Fruit fly (Drosophila melanogaster) whole organism, embryonic: ENCODE data around the gene Gnf1.
A peak's percentile ranks its signal among the peaks of the same experiment; 100 is the strongest.

Experiments used
- Antp ChIP-seq: fragments of 200-800 bp; sonication (Bioruptor generic); optimal IDR thresholded peaks from 3 replicates; lab custom pipeline; 2016; ENCODE audit warnings: missing biosample characterization, missing genetic modification characterization
- Atf3 ChIP-seq: fragments of 200-800 bp; sonication (Bioruptor generic); optimal IDR thresholded peaks from 3 replicates; lab custom pipeline; 2016; ENCODE audit warnings: missing biosample characterization, missing genetic modification characterization
- BEAF-32 ChIP-seq: fragments of 200-800 bp; sonication (Bioruptor generic); optimal IDR thresholded peaks from 3 replicates; lab custom pipeline; 2017; ENCODE audit warnings: missing biosample characterization, missing genetic modification characterization, mild to moderate bottlenecking, moderate library complexity, missing genetic modification reagents
- CG10462 ChIP-seq: fragments of 200-800 bp; sonication (Bioruptor generic); optimal IDR thresholded peaks from 2 replicates; lab custom pipeline; 2016; ENCODE audit warnings: missing biosample characterization, missing genetic modification characterization
- CG10565 ChIP-seq: fragments of 200-800 bp; sonication (Bioruptor generic); optimal IDR thresholded peaks from 3 replicates; lab custom pipeline; 2016; ENCODE audit warnings: missing biosample characterization, mild to moderate bottlenecking, missing genetic modification characterization
- CG12299 ChIP-seq: fragments of 200-800 bp; sonication (Bioruptor generic); optimal IDR thresholded peaks from 2 replicates; lab custom pipeline; 2018; ENCODE audit warnings: missing biosample characterization, mild to moderate bottlenecking, missing genetic modification characterization
- CG15073 ChIP-seq: fragments of 200-800 bp; sonication (Bioruptor generic); optimal IDR thresholded peaks from 2 replicates; lab custom pipeline; 2016; ENCODE audit warnings: missing biosample characterization, missing genetic modification characterization
- CG1529 ChIP-seq: fragments of 200-800 bp; sonication (Bioruptor generic); optimal IDR thresholded peaks from 3 replicates; lab custom pipeline; 2018; ENCODE audit warnings: missing biosample characterization, missing genetic modification characterization
- CG15479 ChIP-seq: fragments of 200-800 bp; sonication (Bioruptor generic); optimal IDR thresholded peaks from 3 replicates; lab custom pipeline; 2019; ENCODE audit warnings: missing biosample characterization, mild to moderate bottlenecking, missing genetic modification characterization, moderate library complexity
- CG16815 ChIP-seq: fragments of 200-800 bp; sonication (Bioruptor generic); optimal IDR thresholded peaks from 3 replicates; lab custom pipeline; 2017; ENCODE audit warnings: missing biosample characterization, mild to moderate bottlenecking, missing genetic modification characterization
- CG32767 ChIP-seq: fragments of 200-800 bp; sonication (Bioruptor generic); IDR thresholded peaks from 2 replicates; pipeline ENCODE4 v1.3.6; 2022; ENCODE audit warnings: missing biosample characterization, missing genetic modification characterization
- CG32772 ChIP-seq: fragments of 200-800 bp; sonication (Bioruptor generic); IDR thresholded peaks from 2 replicates; pipeline ENCODE4 v1.3.6; 2022; ENCODE audit warnings: missing biosample characterization, missing genetic modification characterization
- CG33557 ChIP-seq: fragments of 200-800 bp; sonication (Bioruptor generic); optimal IDR thresholded peaks from 2 replicates; lab custom pipeline; 2019; ENCODE audit warnings: missing biosample characterization, mild to moderate bottlenecking, missing genetic modification characterization, moderate library complexity
- CG4730 ChIP-seq: fragments of 200-800 bp; sonication (Bioruptor generic); IDR thresholded peaks from 2 replicates; pipeline ENCODE4 v1.3.6; 2022; ENCODE audit warnings: missing biosample characterization, missing genetic modification characterization
- CG7963 ChIP-seq: fragments of 200-800 bp; sonication (Bioruptor generic); IDR thresholded peaks from 3 replicates; pipeline ENCODE4 v1.3.6; 2022; ENCODE audit warnings: missing biosample characterization, missing genetic modification characterization; ENCODE audit not compliant: partially characterized antibody
- D19A ChIP-seq: fragments of 200-800 bp; optimal IDR thresholded peaks from 3 replicates; lab custom pipeline; 2019; ENCODE audit warnings: missing biosample characterization, mild to moderate bottlenecking, missing genetic modification characterization, moderate library complexity
- Dfd ChIP-seq, 2 experiments: fragments of >200 bp; optimal IDR thresholded peaks; 2 replicates each; lab custom pipeline; 2017; ENCODE audit warnings: missing biosample characterization in 2 of 2, missing genetic modification characterization in 2 of 2
- Dref ChIP-seq: fragments of 200-800 bp; sonication (Bioruptor generic); IDR thresholded peaks from 2 replicates; pipeline ENCODE4 v1.3.6; 2022; ENCODE audit warnings: missing biosample characterization, missing genetic modification characterization
- Fer1 ChIP-seq: fragments of 200-800 bp; sonication (Bioruptor generic); optimal IDR thresholded peaks from 2 replicates; lab custom pipeline; 2017; ENCODE audit warnings: missing biosample characterization, mild to moderate bottlenecking, missing genetic modification characterization
- Hmx ChIP-seq: fragments of 200-800 bp; sonication (Bioruptor generic); optimal IDR thresholded peaks from 2 replicates; lab custom pipeline; 2016; ENCODE audit warnings: missing biosample characterization, missing genetic modification characterization
- Kr ChIP-seq: fragments of 200-800 bp; sonication (Bioruptor generic); optimal IDR thresholded peaks from 2 replicates; lab custom pipeline; 2017; ENCODE audit warnings: missing biosample characterization, mild to moderate bottlenecking, missing genetic modification characterization
- Nf-YC ChIP-seq: fragments of 200-800 bp; optimal IDR thresholded peaks from 3 replicates; lab custom pipeline; 2019; ENCODE audit warnings: missing biosample characterization, mild to moderate bottlenecking, missing genetic modification characterization, moderate library complexity
- ac ChIP-seq: fragments of 200-800 bp; sonication (Bioruptor generic); optimal IDR thresholded peaks from 3 replicates; lab custom pipeline; 2017; ENCODE audit warnings: missing biosample characterization, mild to moderate bottlenecking, missing genetic modification characterization
- ase ChIP-seq: fragments of 200-800 bp; sonication (Bioruptor generic); IDR thresholded peaks from 3 replicates; pipeline ENCODE4 v1.3.6; 2022; ENCODE audit warnings: missing biosample characterization, missing genetic modification characterization
- chif ChIP-seq, 2 experiments: fragments of 200-800 bp; sonication (Bioruptor generic); optimal IDR thresholded peaks; 3 replicates each; lab custom pipeline; 2016; ENCODE audit warnings: missing biosample characterization in 2 of 2, missing genetic modification characterization in 2 of 2
- crp ChIP-seq, 2 experiments: fragments of 200-800 bp; sonication (Bioruptor generic); optimal IDR thresholded peaks; 2 replicates in 1 of 2; 3 replicates in 1 of 2; lab custom pipeline; 2017; ENCODE audit warnings: missing biosample characterization in 2 of 2, missing genetic modification characterization in 2 of 2, mild to moderate bottlenecking in 1 of 2, moderate library complexity in 1 of 2
- cwo ChIP-seq: fragments of 200-800 bp; sonication (Bioruptor generic); optimal IDR thresholded peaks from 3 replicates; lab custom pipeline; 2017; ENCODE audit warnings: missing biosample characterization, missing genetic modification characterization, mild to moderate bottlenecking, moderate library complexity, missing genetic modification reagents
- disco-r ChIP-seq: fragments of 200-800 bp; sonication (Bioruptor generic); optimal IDR thresholded peaks from 2 replicates; lab custom pipeline; 2016; ENCODE audit warnings: missing biosample characterization, missing genetic modification characterization
- fd96Cb ChIP-seq: fragments of 200-800 bp; sonication (Bioruptor generic); optimal IDR thresholded peaks from 2 replicates; lab custom pipeline; 2018; ENCODE audit warnings: missing biosample characterization, mild to moderate bottlenecking, missing genetic modification characterization, moderate library complexity
- gcm ChIP-seq: fragments of 200-800 bp; sonication (Bioruptor generic); optimal IDR thresholded peaks from 2 replicates; lab custom pipeline; 2019; ENCODE audit warnings: missing biosample characterization, mild to moderate bottlenecking, missing genetic modification characterization, moderate library complexity
- hb ChIP-seq: fragments of 200-800 bp; sonication (Bioruptor generic); IDR thresholded peaks from 3 replicates; pipeline ENCODE4 v1.3.6; 2022; ENCODE audit warnings: missing biosample characterization, missing genetic modification characterization; ENCODE audit not compliant: partially characterized antibody
- lbe ChIP-seq: fragments of 200-800 bp; sonication (Bioruptor generic); optimal IDR thresholded peaks from 2 replicates; lab custom pipeline; 2016; ENCODE audit warnings: missing biosample characterization, mild to moderate bottlenecking, missing genetic modification characterization
- lmd ChIP-seq: fragments of 200-800 bp; sonication (Bioruptor generic); IDR thresholded peaks from 2 replicates; pipeline ENCODE4 v1.3.6; 2022; ENCODE audit warnings: missing biosample characterization, missing genetic modification characterization
- nom ChIP-seq: fragments of 200-800 bp; sonication (Bioruptor generic); optimal IDR thresholded peaks from 2 replicates; lab custom pipeline; 2017; ENCODE audit warnings: missing biosample characterization, missing genetic modification characterization, mild to moderate bottlenecking, moderate library complexity, missing genetic modification reagents
- oc ChIP-seq: fragments of 200-800 bp; sonication (Bioruptor generic); optimal IDR thresholded peaks from 2 replicates; lab custom pipeline; 2018; ENCODE audit warnings: missing biosample characterization, mild to moderate bottlenecking, missing genetic modification characterization, moderate library complexity
- p53 ChIP-seq: fragments of 200-800 bp; sonication (Bioruptor generic); optimal IDR thresholded peaks from 2 replicates; lab custom pipeline; 2016; ENCODE audit warnings: missing biosample characterization, missing genetic modification characterization
- phol ChIP-seq: fragments of 200-800 bp; sonication (Bioruptor generic); optimal IDR thresholded peaks from 3 replicates; lab custom pipeline; 2018; ENCODE audit warnings: missing biosample characterization, mild to moderate bottlenecking, missing genetic modification characterization, moderate library complexity
- prd ChIP-seq, 3 experiments: fragments of >200 bp in 2 of 3; fragments of 200-800 bp in 1 of 3; sonication (Bioruptor generic) in 1 of 3; optimal IDR thresholded peaks in 2 of 3; IDR thresholded peaks in 1 of 3; 2 replicates in 2 of 3; 3 replicates in 1 of 3; pipeline versions ENCODE4 v1.3.6 to Lab custom; 2017 to 2022; ENCODE audit warnings: missing biosample characterization in 1 of 3, missing genetic modification characterization in 1 of 3
- pros ChIP-seq: fragments of 200-800 bp; sonication (Bioruptor generic); optimal IDR thresholded peaks from 3 replicates; lab custom pipeline; 2019; ENCODE audit warnings: missing biosample characterization, mild to moderate bottlenecking, missing genetic modification characterization, moderate library complexity
- salm ChIP-seq: fragments of 200-800 bp; sonication (Bioruptor generic); optimal IDR thresholded peaks from 2 replicates; lab custom pipeline; 2018; ENCODE audit warnings: missing biosample characterization, mild to moderate bottlenecking, missing genetic modification characterization
- shn ChIP-seq: fragments of 200-800 bp; sonication (Bioruptor generic); optimal IDR thresholded peaks from 3 replicates; lab custom pipeline; 2016; ENCODE audit warnings: missing biosample characterization, missing genetic modification characterization
- sisA ChIP-seq: fragments of 200-800 bp; sonication (Bioruptor generic); IDR thresholded peaks from 2 replicates; pipeline ENCODE4 v1.3.6; 2022; ENCODE audit warnings: missing biosample characterization, missing genetic modification characterization
- sr ChIP-seq: fragments of 200-800 bp; sonication (Bioruptor generic); IDR thresholded peaks from 3 replicates; pipeline ENCODE4 v1.3.6; 2022; ENCODE audit warnings: missing biosample characterization, missing genetic modification characterization
- sug ChIP-seq: fragments of 200-800 bp; optimal IDR thresholded peaks from 2 replicates; lab custom pipeline; 2019; ENCODE audit warnings: missing biosample characterization, mild to moderate bottlenecking, missing genetic modification characterization, moderate library complexity
- twi ChIP-seq: fragments of 200-800 bp; optimal IDR thresholded peaks from 2 replicates; lab custom pipeline; 2019; ENCODE audit warnings: missing biosample characterization, mild to moderate bottlenecking, missing genetic modification characterization, moderate library complexity
- zen ChIP-seq: fragments of 200-800 bp; sonication (Bioruptor generic); optimal IDR thresholded peaks from 3 replicates; lab custom pipeline; 2018; ENCODE audit warnings: missing biosample characterization, mild to moderate bottlenecking, missing genetic modification characterization, moderate library complexity

Gnf1 gene

DNA sequence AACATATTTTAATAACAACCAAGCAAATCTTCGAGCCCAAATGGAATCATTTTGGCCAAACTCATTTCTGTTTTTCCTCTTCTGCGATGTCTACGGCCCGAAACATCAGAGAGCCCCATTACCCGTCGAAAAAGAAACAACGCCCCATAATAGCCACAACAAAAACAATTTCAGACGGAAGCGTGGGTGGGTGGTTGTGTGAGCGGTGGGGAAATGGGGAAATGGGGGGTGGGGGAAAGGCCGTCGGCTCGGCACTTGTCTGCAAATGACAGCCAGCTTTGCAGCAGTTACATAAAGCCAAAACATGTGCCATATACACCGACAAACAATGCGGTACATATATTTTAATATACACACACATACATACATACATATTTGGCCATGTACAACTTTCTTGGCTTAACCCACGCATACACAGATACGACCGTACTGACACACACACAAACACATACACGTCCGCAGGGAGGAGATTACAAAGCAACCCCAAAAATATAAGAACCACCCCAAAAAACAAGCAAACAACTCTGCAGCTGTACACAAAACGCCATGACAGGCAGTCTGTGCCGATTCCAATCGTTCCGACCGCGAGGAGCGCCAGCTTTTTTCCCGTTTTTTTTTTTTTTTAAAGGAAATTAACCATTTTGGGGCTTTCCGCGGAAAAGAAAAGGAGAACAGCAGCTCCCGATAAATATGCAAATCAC is 41.4 kb upstream of the Gnf1 start (continued):
- TF ChIP-seq CG33557 (GFP tag; lab: Kevin White, UChicago) (no peak), disco-r (no peak), Fer1 (no peak), pros (GFP tag; lab: Kevin White, UChicago) (peak; percentile 45), Hmx (no peak), salm (tag; lab: Kevin White, UChicago) (no peak), sug (tag; lab: Kevin White, UChicago) (no peak), CG1529 (GFP tag; lab: Kevin White, UChicago) (no peak), Dref (GFP tag; lab: Robert Waterston, UW) (no peak), BEAF-32 (GFP tag; lab: Kevin White, UChicago) (no peak), p53 (GFP tag; lab: Kevin White, UChicago) (no peak), D19A (tag; lab: Kevin White, UChicago) (no peak), nom (GFP tag; lab: Kevin White, UChicago) (no peak), Nf-YC (tag; lab: Kevin White, UChicago) (peak; percentile 79), CG15073 (no peak), crp (GFP tag; optimal IDR thresholded peaks at IDR 0.05; lab: Kevin White, UChicago) (no peak), phol (tag; lab: Kevin White, UChicago) (peak; percentile 37), CG10565 (GFP tag; lab: Kevin White, UChicago) (no peak), oc (tag; lab: Kevin White, UChicago) (peak; percentile 21)
- TF ChIP-seq, all 482 proteins: peak for 12

DNA sequence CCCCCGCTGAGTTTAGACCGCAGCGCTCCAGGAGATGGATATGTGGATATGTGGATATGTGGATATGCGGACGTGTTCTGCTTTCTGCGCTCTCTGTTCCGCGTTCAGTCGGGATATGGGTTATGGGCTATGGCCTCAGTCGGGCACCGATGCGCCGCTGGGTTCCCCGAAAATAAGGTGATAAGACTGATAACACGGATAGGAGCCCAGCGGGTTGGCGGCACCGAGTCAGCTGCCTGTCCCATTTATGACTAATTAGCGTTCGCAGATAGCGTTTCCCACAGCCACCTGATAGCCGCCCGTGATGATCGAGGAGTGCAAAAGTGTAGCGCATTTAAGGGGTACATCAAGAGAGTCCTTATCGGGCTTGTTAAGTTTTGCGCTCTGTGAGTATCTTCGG is 40.3 kb upstream of the Gnf1 start:
- TF ChIP-seq Antp (GFP tag; lab: Kevin White, UChicago) = no peak
- TF ChIP-seq twi (tag; lab: Kevin White, UChicago) = peak; percentile 28
- TF ChIP-seq CG32767 (GFP tag; lab: Robert Waterston, UW) = no peak
- TF ChIP-seq hb (GFP tag; lab: Robert Waterston, UW) = 0 out of 3 replicates have a peak, but pooled peaks have one; percentile 12
- TF ChIP-seq sisA = no peak
- TF ChIP-seq CG1529 (GFP tag; lab: Kevin White, UChicago) = no peak
- TF ChIP-seq ac (GFP tag; lab: Kevin White, UChicago) = peak; percentile 37
- TF ChIP-seq CG15479 (GFP tag; lab: Kevin White, UChicago) = peak; percentile 79
- TF ChIP-seq ase (GFP tag; lab: Robert Waterston, UW) = no peak
- peak; percentile 20 for TF ChIP-seq Kr (GFP tag; lab: Kevin White, UChicago)
- peak; percentile 50 for TF ChIP-seq zen (tag; lab: Kevin White, UChicago)
- TF ChIP-seq prd (optimal IDR thresholded peaks at IDR 0.05; lab: Kevin White, UChicago) = no peak
- TF ChIP-seq prd (GFP tag; IDR thresholded peaks at IDR 0.05; lab: Robert Waterston, UW) = peak; percentile 44; the same call in 1 of the 3 replicates
- TF ChIP-seq, all 482 proteins: peak for 7

DNA sequence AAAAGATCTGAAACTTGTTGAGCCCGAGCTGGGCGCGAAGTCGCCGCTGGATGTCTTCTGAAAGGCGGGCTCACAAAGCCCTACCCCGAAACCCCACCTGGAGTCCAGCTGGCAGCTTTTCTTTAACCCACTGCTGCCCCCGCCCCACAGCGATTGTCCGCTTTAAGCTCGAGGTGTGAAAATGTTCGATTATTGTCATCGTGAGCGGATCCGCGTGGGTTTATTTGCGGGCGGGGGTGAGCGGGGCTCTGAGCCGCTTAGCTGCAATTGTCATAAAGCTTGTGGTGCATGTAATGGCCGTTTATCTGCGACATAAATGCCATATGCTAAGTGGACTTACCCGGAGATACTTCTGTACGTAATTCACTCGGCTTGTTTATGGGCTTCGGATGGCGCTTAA is 39.5 kb upstream of the Gnf1 start:
- TF ChIP-seq Atf3 (no peak), shn (no peak), fd96Cb (no peak), CG7963 (no peak), CG12299 (tag; lab: Kevin White, UChicago) (no peak), gcm (GFP tag; lab: Kevin White, UChicago) (no peak), CG16815 (GFP tag; lab: Kevin White, UChicago) (no peak), Dfd (GFP tag; optimal IDR thresholded peaks at IDR 0.05; lab: Kevin White, UChicago) (no peak), CG4730 (GFP tag; lab: Robert Waterston, UW) (no peak), CG32772 (no peak), lbe (no peak), CG10462 (GFP tag; lab: Kevin White, UChicago) (no peak), hb (GFP tag; lab: Robert Waterston, UW) (0 out of 3 replicates have a peak, but pooled peaks have one; percentile 35), lmd (no peak), oc (tag; lab: Kevin White, UChicago) (peak; percentile 98), sr (peak; percentile 35; the same call in 1 of the 3 replicates), cwo (no peak), chif (GFP tag; optimal IDR thresholded peaks at IDR 0.05; lab: Kevin White, UChicago) (no peak)
